Worm (Caenorhabditis elegans): ENCODE results near the gene nspc-19.

ce11 chrX:14557936-14558554, 29.5 kb downstream of the nspc-19 start, which contains the start of gene nhr-3:
- TF ChIP-seq tlf-1 (GFP tag; optimal IDR thresholded peaks at IDR 0.05) (no peak), lag-1 (GFP tag; IDR thresholded peaks at IDR 0.05) (no peak), Y56A3A.18 (GFP tag; IDR thresholded peaks at IDR 0.05) (no peak), nfya-1 (tag; optimal IDR thresholded peaks at IDR 0.05; ENCODE audit: borderline replicate concordance, insufficient read depth) (no peak), nfya-2 (GFP tag; IDR thresholded peaks at IDR 0.05) (no peak), unc-62 (GFP tag; optimal IDR thresholded peaks at IDR 0.05) (peak; percentile 12), ztf-18 (tag; optimal IDR thresholded peaks at IDR 0.05) (no peak), zfh-2 (GFP tag; conservative IDR thresholded peaks at IDR 0.05) (no peak), Y53F4B.3 (GFP tag; IDR thresholded peaks at IDR 0.05) (no peak)
